Worm (Caenorhabditis elegans) whole organism, L1 larva: ENCODE results near the gene C50E3.9.

Experiments used
- lin-39 ChIP-seq: fragments of 150-350 bp; optimal IDR thresholded peaks from 2 replicates; lab custom pipeline; 2014; ENCODE audit warnings: missing biosample characterization, missing genetic modification reagents, missing genetic modification characterization
- mdl-1 ChIP-seq, 2 experiments: fragments of 150-350 bp; optimal IDR thresholded peaks; 2 replicates each; lab custom pipeline; 2014 to 2017; ENCODE audit warnings: missing biosample characterization in 2 of 2, missing genetic modification characterization in 2 of 2, inconsistent platforms in 1 of 2
- pag-3 ChIP-seq: sonication (generic microtip); optimal IDR thresholded peaks from 2 replicates; lab custom pipeline; 2017; ENCODE audit warnings: missing genetic modification characterization, mild to moderate bottlenecking, missing compliant biosample characterization, antibody characterized with exemption, borderline replicate concordance; ENCODE audit not compliant: insufficient read depth
- snu-23 ChIP-seq: sonication (generic microtip); optimal IDR thresholded peaks from 2 replicates; lab custom pipeline; 2016; ENCODE audit warnings: missing genetic modification characterization, missing compliant biosample characterization
- sptf-1 ChIP-seq: fragments of 150-350 bp; optimal IDR thresholded peaks from 2 replicates; lab custom pipeline; 2014; ENCODE audit warnings: missing biosample characterization, missing genetic modification characterization
- sup-37 ChIP-seq: fragments of 200-800 bp; sonication (Bioruptor generic); optimal IDR thresholded peaks from 2 replicates; lab custom pipeline; 2018; ENCODE audit warnings: mild to moderate bottlenecking, missing genetic modification characterization, missing compliant biosample characterization

ce11 chrV:7600149-7600548 is at the start of gene C50E3.9:
- no peak for TF ChIP-seq snu-23 (GFP tag; lab: Kevin White, UChicago)
- TF ChIP-seq mdl-1 (tag; optimal IDR thresholded peaks at IDR 0.05; lab: Kevin White, UChicago): no peak
- TF ChIP-seq pag-3 (tag; lab: Kevin White, UChicago): no peak
- no peak for TF ChIP-seq sptf-1 (tag; lab: Kevin White, UChicago)
- no peak for TF ChIP-seq sup-37 (GFP tag; lab: Kevin White, UChicago)
- no peak for TF ChIP-seq lin-39 (tag; lab: Kevin White, UChicago)
